Fruit fly (Drosophila melanogaster) whole organism, pupa: ENCODE data around the gene rgn.

Source experiments
- CG17806 ChIP-seq: fragments of 200-800 bp; sonication (Bioruptor generic); optimal IDR thresholded peaks from 2 replicates; lab custom pipeline; 2018; ENCODE audit warnings: missing biosample characterization, mild to moderate bottlenecking, missing genetic modification characterization, moderate library complexity
- CG32121 ChIP-seq: fragments of 200-800 bp; sonication (Bioruptor generic); IDR thresholded peaks from 2 replicates; pipeline ENCODE4 v1.3.6; 2022; ENCODE audit warnings: missing biosample characterization, missing genetic modification characterization
- CG8159 ChIP-seq: fragments of 200-800 bp; sonication (Bioruptor generic); optimal IDR thresholded peaks from 3 replicates; lab custom pipeline; 2018; ENCODE audit warnings: missing biosample characterization, mild to moderate bottlenecking, missing genetic modification characterization, moderate library complexity
- D1 ChIP-seq: fragments of 200-800 bp; sonication (Bioruptor generic); optimal IDR thresholded peaks from 2 replicates; lab custom pipeline; 2018; ENCODE audit warnings: missing biosample characterization, mild to moderate bottlenecking, missing genetic modification characterization, moderate library complexity
- Pif1A ChIP-seq: fragments of 200-800 bp; sonication (Bioruptor generic); optimal IDR thresholded peaks from 3 replicates; lab custom pipeline; 2016; ENCODE audit warnings: missing biosample characterization, missing genetic modification characterization
- gl ChIP-seq: fragments of 200-800 bp; sonication (Bioruptor generic); optimal IDR thresholded peaks from 2 replicates; lab custom pipeline; 2018; ENCODE audit warnings: missing biosample characterization, mild to moderate bottlenecking, missing genetic modification characterization

DNA sequence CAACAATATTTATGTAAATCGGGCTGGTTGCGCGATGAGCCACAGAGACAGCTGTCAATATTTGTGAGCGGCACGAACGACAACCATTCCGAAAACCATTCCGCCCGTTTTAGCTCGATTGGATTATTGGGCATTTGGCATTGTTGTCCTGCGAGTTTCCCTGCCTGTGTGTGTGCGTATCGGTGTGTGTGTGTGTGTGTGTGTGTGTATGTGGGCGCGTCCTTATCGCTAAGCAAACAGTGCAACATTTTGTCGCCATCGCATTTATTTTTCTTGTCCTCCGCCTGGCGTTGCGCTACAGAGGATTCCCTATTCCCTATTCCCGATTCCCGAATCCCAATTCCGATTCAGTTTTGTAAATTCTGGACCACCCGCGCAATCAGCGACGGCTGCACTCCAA lies 89.6 kb downstream of the rgn start:
- no peak for TF ChIP-seq gl (tag; lab: Kevin White, UChicago)
- TF ChIP-seq CG32121 (GFP tag; lab: Robert Waterston, UW), result no peak
- no peak for TF ChIP-seq Pif1A (GFP tag; lab: Kevin White, UChicago)
- no peak for TF ChIP-seq D1
- no peak for TF ChIP-seq CG17806 (tag; lab: Kevin White, UChicago)
- TF ChIP-seq CG8159 (tag; lab: Kevin White, UChicago), result no peak
